Fruit fly (Drosophila melanogaster) whole organism, embryonic: Measurements from ENCODE around the gene CG17633.

Source experiments
- Antp ChIP-seq: fragments of 200-800 bp; sonication (Bioruptor generic); optimal IDR thresholded peaks from 3 replicates; lab custom pipeline; 2016; ENCODE audit warnings: missing biosample characterization, missing genetic modification characterization
- CG10321 ChIP-seq: fragments of 200-800 bp; sonication (Bioruptor generic); IDR thresholded peaks from 2 replicates; pipeline ENCODE4 v1.3.6; 2022; ENCODE audit warnings: missing biosample characterization, missing genetic modification characterization
- CG11504 ChIP-seq: fragments of 200-800 bp; sonication (Bioruptor generic); optimal IDR thresholded peaks from 3 replicates; lab custom pipeline; 2019; ENCODE audit warnings: missing biosample characterization, mild to moderate bottlenecking, missing genetic modification characterization, moderate library complexity
- CG12769 ChIP-seq: fragments of 200-800 bp; sonication (Bioruptor generic); optimal IDR thresholded peaks from 2 replicates; lab custom pipeline; 2019; ENCODE audit warnings: missing biosample characterization, mild to moderate bottlenecking, missing genetic modification characterization, moderate library complexity
- CG1603 ChIP-seq: fragments of 200-800 bp; sonication (Bioruptor generic); optimal IDR thresholded peaks from 2 replicates; lab custom pipeline; 2019; ENCODE audit warnings: missing biosample characterization, mild to moderate bottlenecking, missing genetic modification characterization, moderate library complexity
- CG17328 ChIP-seq: fragments of 200-800 bp; sonication (Bioruptor generic); IDR thresholded peaks from 2 replicates; pipeline ENCODE4 v1.3.6; 2022; ENCODE audit warnings: missing biosample characterization, missing genetic modification characterization
- CG17829 ChIP-seq: fragments of 200-800 bp; optimal IDR thresholded peaks from 2 replicates; lab custom pipeline; 2019; ENCODE audit warnings: missing biosample characterization, mild to moderate bottlenecking, missing genetic modification characterization, moderate library complexity
- CG1832 ChIP-seq: fragments of 200-800 bp; sonication (Bioruptor generic); optimal IDR thresholded peaks from 2 replicates; lab custom pipeline; 2017; ENCODE audit warnings: missing biosample characterization, mild to moderate bottlenecking, missing genetic modification characterization, inconsistent platforms
- CG2199 ChIP-seq: fragments of 200-800 bp; sonication (Bioruptor generic); IDR thresholded peaks from 3 replicates; pipeline ENCODE4 v1.3.6; 2022; ENCODE audit warnings: missing biosample characterization, missing genetic modification characterization
- CG31365 ChIP-seq: fragments of 200-800 bp; sonication (Bioruptor generic); optimal IDR thresholded peaks from 2 replicates; lab custom pipeline; 2018; ENCODE audit warnings: missing biosample characterization, mild to moderate bottlenecking, missing genetic modification characterization
- CG5245 ChIP-seq: fragments of 200-800 bp; sonication (Bioruptor generic); optimal IDR thresholded peaks from 3 replicates; lab custom pipeline; 2016; ENCODE audit warnings: missing biosample characterization, missing genetic modification characterization
- CG6791 ChIP-seq: fragments of 200-800 bp; sonication (Bioruptor generic); IDR thresholded peaks from 3 replicates; pipeline ENCODE4 v1.3.6; 2022; ENCODE audit warnings: missing biosample characterization, missing genetic modification characterization; ENCODE audit not compliant: partially characterized antibody
- CG8290 ChIP-seq, 3 experiments: fragments of 200-800 bp; sonication (Bioruptor generic); optimal IDR thresholded peaks; 2 replicates each; lab custom pipeline; 2016 to 2019; ENCODE audit warnings: missing biosample characterization in 3 of 3, missing genetic modification characterization in 3 of 3, mild to moderate bottlenecking in 2 of 3, moderate library complexity in 1 of 3
- CG8478 ChIP-seq: fragments of >200 bp; optimal IDR thresholded peaks from 2 replicates; lab custom pipeline; 2018
- CG9215 ChIP-seq: fragments of 200-800 bp; sonication (Bioruptor generic); IDR thresholded peaks from 2 replicates; pipeline ENCODE4 v1.3.6; 2022; ENCODE audit warnings: missing biosample characterization, missing genetic modification characterization
- Deaf1 ChIP-seq: fragments of 200-800 bp; optimal IDR thresholded peaks from 3 replicates; lab custom pipeline; 2019; ENCODE audit warnings: missing biosample characterization, mild to moderate bottlenecking, missing genetic modification characterization, moderate library complexity
- Dfd ChIP-seq, 2 experiments: fragments of >200 bp; optimal IDR thresholded peaks; 2 replicates each; lab custom pipeline; 2017; ENCODE audit warnings: missing biosample characterization in 2 of 2, missing genetic modification characterization in 2 of 2
- Ets65A ChIP-seq: fragments of 200-800 bp; sonication (Bioruptor generic); peaks from one replicate; lab custom pipeline; 2016; ENCODE audit warnings: missing biosample characterization, missing genetic modification characterization
- HLH3B ChIP-seq: fragments of 200-800 bp; sonication (Bioruptor generic); IDR thresholded peaks from 2 replicates; pipeline ENCODE4 v1.3.6; 2022; ENCODE audit warnings: missing biosample characterization, missing genetic modification characterization
- Hr78 ChIP-seq, 2 experiments: fragments of 200-800 bp in 1 of 2; fragments of >200 bp in 1 of 2; sonication (Bioruptor generic) in 1 of 2; optimal IDR thresholded peaks; 2 replicates each; lab custom pipeline; 2017 to 2019; ENCODE audit warnings: missing biosample characterization in 2 of 2, missing genetic modification characterization in 2 of 2, mild to moderate bottlenecking in 1 of 2, moderate library complexity in 1 of 2
- Opbp ChIP-seq: fragments of 200-800 bp; sonication (Bioruptor generic); IDR thresholded peaks from 3 replicates; pipeline ENCODE4 v1.3.6; 2022; ENCODE audit warnings: missing biosample characterization, missing genetic modification characterization; ENCODE audit not compliant: partially characterized antibody
- btn ChIP-seq: fragments of 200-800 bp; sonication (Bioruptor generic); optimal IDR thresholded peaks from 2 replicates; lab custom pipeline; 2016; ENCODE audit warnings: missing biosample characterization, missing genetic modification characterization
- cg ChIP-seq: fragments of 200-800 bp; sonication (Bioruptor generic); optimal IDR thresholded peaks from 3 replicates; lab custom pipeline; 2019; ENCODE audit warnings: missing biosample characterization, mild to moderate bottlenecking, missing genetic modification characterization, moderate library complexity
- ci ChIP-seq: fragments of 200-800 bp; sonication (Bioruptor generic); IDR thresholded peaks from 3 replicates; pipeline ENCODE4 v1.3.6; 2022; ENCODE audit warnings: missing biosample characterization, missing genetic modification characterization
- ewg ChIP-seq: fragments of 200-800 bp; sonication (Bioruptor generic); optimal IDR thresholded peaks from 3 replicates; lab custom pipeline; 2017; ENCODE audit warnings: mild to moderate bottlenecking, missing biosample characterization, missing genetic modification reagents, missing genetic modification characterization
- h ChIP-seq: fragments of >200 bp; optimal IDR thresholded peaks from 2 replicates; lab custom pipeline; 2017
- ind ChIP-seq: fragments of 200-800 bp; sonication (Bioruptor generic); optimal IDR thresholded peaks from 3 replicates; lab custom pipeline; 2016; ENCODE audit warnings: missing biosample characterization, missing genetic modification characterization
- kni ChIP-seq: fragments of 200-800 bp; sonication (Bioruptor generic); optimal IDR thresholded peaks from 3 replicates; lab custom pipeline; 2017; ENCODE audit warnings: mild to moderate bottlenecking, missing biosample characterization, missing genetic modification reagents, missing genetic modification characterization
- knrl ChIP-seq: fragments of 200-800 bp; sonication (Bioruptor generic); IDR thresholded peaks from 3 replicates; pipeline ENCODE4 v1.3.6; 2022; ENCODE audit warnings: missing biosample characterization, missing genetic modification characterization; ENCODE audit not compliant: partially characterized antibody
- nerfin-1 ChIP-seq: fragments of 200-800 bp; sonication (Bioruptor generic); optimal IDR thresholded peaks from 3 replicates; lab custom pipeline; 2019; ENCODE audit warnings: missing biosample characterization, mild to moderate bottlenecking, missing genetic modification characterization, moderate library complexity
- nerfin-2 ChIP-seq: fragments of 200-800 bp; sonication (Bioruptor generic); IDR thresholded peaks from 2 replicates; pipeline ENCODE4 v1.3.6; 2022; ENCODE audit warnings: missing biosample characterization, missing genetic modification characterization; ENCODE audit not compliant: partially characterized antibody
- peb ChIP-seq: fragments of 200-800 bp; sonication (Bioruptor generic); IDR thresholded peaks from 2 replicates; pipeline ENCODE4 v1.3.6; 2022; ENCODE audit warnings: missing biosample characterization, missing genetic modification characterization
- pita ChIP-seq: fragments of 200-800 bp; sonication (Bioruptor generic); optimal IDR thresholded peaks from 2 replicates; lab custom pipeline; 2017; ENCODE audit warnings: missing biosample characterization, mild to moderate bottlenecking, missing genetic modification characterization
- pros ChIP-seq: fragments of 200-800 bp; sonication (Bioruptor generic); optimal IDR thresholded peaks from 3 replicates; lab custom pipeline; 2019; ENCODE audit warnings: missing biosample characterization, mild to moderate bottlenecking, missing genetic modification characterization, moderate library complexity
- pum ChIP-seq: fragments of 200-800 bp; sonication (Bioruptor generic); optimal IDR thresholded peaks from 2 replicates; lab custom pipeline; 2016; ENCODE audit warnings: missing biosample characterization, missing genetic modification characterization
- scrt ChIP-seq: fragments of 200-800 bp; sonication (Bioruptor generic); optimal IDR thresholded peaks from 2 replicates; lab custom pipeline; 2018; ENCODE audit warnings: missing biosample characterization, mild to moderate bottlenecking, missing genetic modification characterization, moderate library complexity
- sna ChIP-seq: fragments of 200-800 bp; sonication (Bioruptor generic); IDR thresholded peaks from 2 replicates; pipeline ENCODE4 v1.3.6; 2022; ENCODE audit warnings: missing biosample characterization, missing genetic modification characterization; ENCODE audit not compliant: partially characterized antibody
- stwl ChIP-seq: fragments of 200-800 bp; sonication (Bioruptor generic); optimal IDR thresholded peaks from 3 replicates; lab custom pipeline; 2018; ENCODE audit warnings: missing biosample characterization, mild to moderate bottlenecking, missing genetic modification characterization, moderate library complexity
- trem ChIP-seq: fragments of 200-800 bp; optimal IDR thresholded peaks from 3 replicates; lab custom pipeline; 2019; ENCODE audit warnings: missing biosample characterization, mild to moderate bottlenecking, missing genetic modification characterization, moderate library complexity
- z ChIP-seq: fragments of 200-800 bp; sonication (Bioruptor generic); IDR thresholded peaks from 3 replicates; pipeline ENCODE4 v1.3.6; 2022; ENCODE audit warnings: missing biosample characterization, missing genetic modification characterization
- zen ChIP-seq: fragments of 200-800 bp; sonication (Bioruptor generic); optimal IDR thresholded peaks from 3 replicates; lab custom pipeline; 2018; ENCODE audit warnings: missing biosample characterization, mild to moderate bottlenecking, missing genetic modification characterization, moderate library complexity

CG17633 gene

DNA sequence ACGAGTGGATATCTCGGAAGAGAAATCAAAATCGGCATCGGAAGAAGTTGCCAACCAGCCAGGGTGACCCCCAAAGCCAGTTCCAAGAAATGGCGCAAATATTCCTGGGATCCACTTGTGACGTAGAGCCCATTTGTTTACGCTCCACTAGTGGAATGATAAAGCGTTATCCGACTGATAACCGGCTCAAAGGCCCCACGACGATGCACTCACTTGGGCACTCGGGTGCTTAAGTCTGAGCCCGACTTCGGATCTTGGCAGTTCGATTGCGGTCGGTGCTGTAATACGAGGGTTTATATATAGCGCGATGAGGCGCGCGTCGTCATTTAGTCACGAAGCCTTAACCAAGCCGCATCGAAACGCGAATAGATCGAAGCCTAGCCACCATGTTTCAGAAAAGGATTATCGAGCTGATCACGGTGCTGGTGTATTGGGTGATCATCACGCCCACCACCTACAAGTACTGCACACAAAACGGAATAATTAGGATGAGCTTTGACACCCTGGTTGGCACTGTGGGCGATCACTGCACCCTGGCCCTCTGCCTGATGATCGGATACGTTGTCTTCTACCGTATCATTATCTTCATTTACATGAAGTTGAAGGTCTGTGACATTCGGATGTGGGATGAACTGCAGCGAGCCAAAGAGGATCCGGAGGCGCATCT lies 39.1 kb upstream of the CG17633 start, which contains the start of gene CG13116:
TSS of gene CG13116 (plus strand) at position 323 of the 667 bp plus-strand sequence.
- TF ChIP-seq CG12769 (tag; lab: Kevin White, UChicago) (peak; percentile 18), z (GFP tag; lab: Robert Waterston, UW) (peak; percentile 70; the same call in 2 of the 3 replicates), CG17328 (GFP tag; lab: Robert Waterston, UW) (no peak), Deaf1 (peak; percentile 76), Ets65A (GFP tag; lab: Kevin White, UChicago) (peak; percentile 56), peb (GFP tag; lab: Robert Waterston, UW) (no peak)
- TF ChIP-seq, all 482 proteins: peak for 4

DNA sequence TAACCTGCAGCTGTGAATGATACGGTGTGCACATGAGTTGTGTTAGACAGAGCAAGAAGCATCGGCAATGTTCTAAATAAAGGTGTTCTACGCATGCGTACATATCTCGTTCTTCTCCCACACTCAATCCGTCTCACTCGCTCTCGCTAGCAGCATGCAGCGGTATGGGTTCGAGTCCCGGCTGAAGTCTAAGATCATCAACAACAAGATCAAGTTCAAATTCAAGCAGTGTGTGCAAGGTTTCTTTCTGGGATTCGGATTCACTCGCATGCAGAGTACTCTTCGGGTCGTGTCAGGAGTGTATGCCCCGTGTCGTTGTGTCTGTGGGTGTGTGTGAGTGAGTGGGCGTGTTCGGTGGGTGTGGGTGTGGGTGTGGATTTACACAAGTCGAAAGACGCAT lies 37.6 kb upstream of the CG17633 start:
- TF ChIP-seq HLH3B (GFP tag; lab: Robert Waterston, UW) (0 out of 2 replicates have a peak, but pooled peaks have one; percentile 14), CG6791 (GFP tag; lab: Robert Waterston, UW) (0 out of 3 replicates have a peak, but pooled peaks have one; percentile 33), nerfin-1 (tag; lab: Kevin White, UChicago) (no peak), CG9215 (GFP tag; lab: Robert Waterston, UW) (no peak), nerfin-2 (0 out of 2 replicates have a peak, but pooled peaks have one; percentile 16), zen (tag; lab: Kevin White, UChicago) (peak; percentile 28), pita (GFP tag; lab: Kevin White, UChicago) (peak; percentile 56), CG17829 (tag; lab: Kevin White, UChicago) (peak; percentile 4), Antp (GFP tag; lab: Kevin White, UChicago) (no peak), CG31365 (tag; lab: Kevin White, UChicago) (peak; percentile 93), scrt (GFP tag; lab: Kevin White, UChicago) (no peak), h (no peak), trem (tag; lab: Kevin White, UChicago) (peak; percentile 11), sna (GFP tag; lab: Robert Waterston, UW) (no peak), ind (GFP tag; lab: Kevin White, UChicago) (no peak), btn (GFP tag; lab: Kevin White, UChicago) (no peak), ci (GFP tag; lab: Robert Waterston, UW) (no peak), CG5245 (GFP tag; lab: Kevin White, UChicago) (no peak), cg (peak; percentile 37), Deaf1 (peak; percentile 80), knrl (peak; percentile 29; the same call in 1 of the 3 replicates), Hr78 (GFP tag; optimal IDR thresholded peaks at IDR 0.05; lab: Kevin White, UChicago) (peak in 1 of 2 experiments; percentile 23), kni (GFP tag; lab: Kevin White, UChicago) (peak; percentile 30), CG8478 (peak; percentile 95), CG8290 (GFP tag; optimal IDR thresholded peaks at IDR 0.05; lab: Kevin White, UChicago) (peak; percentile 35), CG8290 (tag; optimal IDR thresholded peaks at IDR 0.05; lab: Kevin White, UChicago) (no peak), pros (GFP tag; lab: Kevin White, UChicago) (peak; percentile 17), CG1832 (GFP tag; lab: Kevin White, UChicago) (peak; percentile 74), pum (GFP tag; lab: Kevin White, UChicago) (no peak), stwl (tag; lab: Kevin White, UChicago) (peak; percentile 87), Dfd (GFP tag; optimal IDR thresholded peaks at IDR 0.05; lab: Kevin White, UChicago) (peak in 1 of 2 experiments; percentile 23), Opbp (GFP tag; lab: Robert Waterston, UW) (peak; percentile 48; the same call in 1 of the 3 replicates), CG10321 (GFP tag; lab: Robert Waterston, UW) (0 out of 2 replicates have a peak, but pooled peaks have one; percentile 23), CG11504 (no peak), CG2199 (GFP tag; lab: Robert Waterston, UW) (peak; percentile 95), z (GFP tag; lab: Robert Waterston, UW) (0 out of 3 replicates have a peak, but pooled peaks have one; percentile 7), CG1603 (tag; lab: Kevin White, UChicago) (peak; percentile 2), ewg (GFP tag; lab: Kevin White, UChicago) (peak; percentile 12)
